Worm (Caenorhabditis elegans) whole organism, L4/young adult: ENCODE measurements around the gene srh-44.

Experiments
- W03F9.2 ChIP-seq: fragments of 150-350 bp; optimal IDR thresholded peaks from 2 replicates; lab custom pipeline; 2014; ENCODE audit warnings: missing biosample characterization, missing genetic modification characterization
- him-1 ChIP-seq: sonication (generic microtip); optimal IDR thresholded peaks from 2 replicates; lab custom pipeline; 2016; ENCODE audit warnings: missing genotype, missing genetic modification reagents, missing genetic modification characterization, missing compliant biosample characterization

- TF ChIP-seq W03F9.2 (tag; lab: Kevin White, UChicago): no peak
- no peak for TF ChIP-seq him-1
Measured at ce11 chrII:11564127-11564526, 49.3 kb downstream of the srh-44 start, which contains the start of gene F54D5.15.
